Worm (Caenorhabditis elegans): ENCODE results near the gene Y49E10.29.
A peak's percentile ranks its signal among the peaks of the same experiment; 100 is the strongest.

Y49E10.29 gene

ce11 chrIII:12453785-12454184, 15.2 kb upstream of the Y49E10.29 start:
- TF ChIP-seq nhr-11 (tag; optimal IDR thresholded peaks at IDR 0.05), result no peak
- peak; percentile 65 for TF ChIP-seq fos-1 (tag; optimal IDR thresholded peaks at IDR 0.05)
- TF ChIP-seq alr-1 (tag; optimal IDR thresholded peaks at IDR 0.05), result no peak

ce11 chrIII:12455651-12456420, 13.1 kb upstream of the Y49E10.29 start:
- TF ChIP-seq gmeb-1 (tag; optimal IDR thresholded peaks at IDR 0.05) (peak; percentile 25), sma-9 (GFP tag; optimal IDR thresholded peaks at IDR 0.05) (no peak), sma-9 (tag; optimal IDR thresholded peaks at IDR 0.05) (no peak), ztf-4 (tag; optimal IDR thresholded peaks at IDR 0.05) (peak; percentile 81)

DNA sequence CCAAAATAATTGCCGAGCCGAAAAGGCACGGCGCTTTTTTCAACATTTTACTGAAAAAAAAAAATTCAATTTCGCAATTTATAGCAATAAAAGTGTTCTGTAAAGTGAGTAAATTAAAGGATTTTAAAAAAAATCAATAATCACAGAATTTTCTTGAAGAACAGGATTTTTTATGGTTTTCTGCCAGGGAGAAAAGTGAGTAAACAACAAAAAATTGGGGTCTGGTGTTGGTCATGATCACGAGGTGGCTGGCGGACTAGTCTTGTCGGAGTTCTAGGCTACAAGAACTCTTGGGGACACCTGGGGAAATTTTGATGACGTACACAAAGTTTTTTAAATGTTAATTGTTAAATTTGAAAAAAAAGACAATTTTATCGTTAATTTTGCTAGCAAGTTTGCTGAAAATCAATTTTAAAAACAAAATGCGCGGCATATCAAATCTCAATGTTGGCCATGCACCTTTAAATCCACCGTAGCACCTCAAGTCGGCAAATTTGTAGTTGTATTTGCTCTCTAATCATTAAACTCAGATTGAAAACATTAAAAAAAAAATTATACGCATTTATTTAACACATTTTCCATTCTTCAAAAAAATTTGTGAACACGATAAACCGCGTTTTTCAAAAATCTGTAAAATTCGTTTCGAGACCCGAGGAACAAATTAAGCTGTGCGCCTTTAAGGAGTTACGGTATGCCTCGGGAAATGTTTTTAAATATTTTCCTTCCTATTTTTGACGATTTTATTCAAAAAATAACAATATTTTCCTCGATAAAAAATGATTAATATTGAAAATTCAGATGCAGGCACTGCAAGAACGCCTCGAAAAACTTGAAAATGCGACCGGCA, 11.9 kb upstream of the Y49E10.29 start, which contains the start of the genes scav-3 and Y49E10.21:
Gene scav-3 (minus strand): TSS at position 50 of the 847 bp plus-strand sequence.
Gene Y49E10.21 (plus strand): TSS at position 797 of the 847 bp plus-strand sequence.
- TF ChIP-seq nhr-12 (tag; optimal IDR thresholded peaks at IDR 0.05), result no peak
- no peak for TF ChIP-seq ztf-4 (tag; optimal IDR thresholded peaks at IDR 0.05)
- peak; percentile 52 for TF ChIP-seq crh-2 (tag; optimal IDR thresholded peaks at IDR 0.05)
- no peak for TF ChIP-seq aly-2 (tag; optimal IDR thresholded peaks at IDR 0.05)
- no peak for TF ChIP-seq blmp-1 (tag; optimal IDR thresholded peaks at IDR 0.05; ENCODE audit: insufficient read depth)
- no peak for TF ChIP-seq nhr-6 (tag; optimal IDR thresholded peaks at IDR 0.05)
- TF ChIP-seq fos-1 (tag; optimal IDR thresholded peaks at IDR 0.05), result peak; percentile 59
- no peak for TF ChIP-seq ama-1 (optimal IDR thresholded peaks at IDR 0.05)
- TF ChIP-seq skn-1 (tag; optimal IDR thresholded peaks at IDR 0.05), result peak; percentile 35
- no peak for TF ChIP-seq elt-3 (tag; optimal IDR thresholded peaks at IDR 0.05)
- TF ChIP-seq lsy-2 (tag; optimal IDR thresholded peaks at IDR 0.05), result peak in 1 of 2 experiments; percentile 58
- no peak for TF ChIP-seq peb-1 (tag; optimal IDR thresholded peaks at IDR 0.05)
- no peak for TF ChIP-seq Y55F3AM.14 (GFP tag; optimal IDR thresholded peaks at IDR 0.05)
- peak; percentile 14 for TF ChIP-seq gmeb-1 (tag; optimal IDR thresholded peaks at IDR 0.05)
- TF ChIP-seq unc-39 (tag; optimal IDR thresholded peaks at IDR 0.05), result no peak
- peak; percentile 44 for TF ChIP-seq nhr-129 (tag; optimal IDR thresholded peaks at IDR 0.05)
- TF ChIP-seq nhr-10 (tag; optimal IDR thresholded peaks at IDR 0.05), result no peak
- TF ChIP-seq unc-55 (GFP tag; optimal IDR thresholded peaks at IDR 0.05), result peak; percentile 28
- TF ChIP-seq sem-4 (tag; optimal IDR thresholded peaks at IDR 0.05), result peak; percentile 35
- TF ChIP-seq ztf-11 (tag; optimal IDR thresholded peaks at IDR 0.05), result no peak
- TF ChIP-seq C34F6.9 (tag; optimal IDR thresholded peaks at IDR 0.05), result peak; percentile 70
- TF ChIP-seq unc-62 (GFP tag; optimal IDR thresholded peaks at IDR 0.05), result no peak

- TF ChIP-seq ztf-1 (GFP tag; conservative IDR thresholded peaks at IDR 0.05) (no peak), ceh-16 (tag; optimal IDR thresholded peaks at IDR 0.05) (no peak), elt-1 (tag; optimal IDR thresholded peaks at IDR 0.05) (no peak), dmd-4 (tag; optimal IDR thresholded peaks at IDR 0.05) (no peak), peb-1 (tag; optimal IDR thresholded peaks at IDR 0.05) (no peak), mbf-1 (tag; optimal IDR thresholded peaks at IDR 0.05) (no peak), nhr-12 (tag; optimal IDR thresholded peaks at IDR 0.05) (no peak), elt-3 (tag; optimal IDR thresholded peaks at IDR 0.05) (no peak), ZK546.5 (tag; optimal IDR thresholded peaks at IDR 0.05) (no peak), crh-2 (tag; optimal IDR thresholded peaks at IDR 0.05) (no peak), sem-4 (tag; optimal IDR thresholded peaks at IDR 0.05) (no peak), nhr-10 (tag; optimal IDR thresholded peaks at IDR 0.05) (no peak), unc-62 (GFP tag; optimal IDR thresholded peaks at IDR 0.05) (no peak), R02D3.7 (tag; optimal IDR thresholded peaks at IDR 0.05) (no peak), snpc-4 (tag; optimal IDR thresholded peaks at IDR 0.05) (no peak), ztf-11 (tag; optimal IDR thresholded peaks at IDR 0.05) (no peak), skn-1 (tag; optimal IDR thresholded peaks at IDR 0.05) (no peak), gmeb-1 (tag; optimal IDR thresholded peaks at IDR 0.05) (no peak), sma-9 (GFP tag; optimal IDR thresholded peaks at IDR 0.05) (no peak), sma-9 (tag; optimal IDR thresholded peaks at IDR 0.05) (no peak)
Observed at ce11 chrIII:12458970-12459369, 10.0 kb upstream of the Y49E10.29 start.
